Worm (Caenorhabditis elegans): ENCODE results near the gene rps-11.

rps-11 gene

DNA sequence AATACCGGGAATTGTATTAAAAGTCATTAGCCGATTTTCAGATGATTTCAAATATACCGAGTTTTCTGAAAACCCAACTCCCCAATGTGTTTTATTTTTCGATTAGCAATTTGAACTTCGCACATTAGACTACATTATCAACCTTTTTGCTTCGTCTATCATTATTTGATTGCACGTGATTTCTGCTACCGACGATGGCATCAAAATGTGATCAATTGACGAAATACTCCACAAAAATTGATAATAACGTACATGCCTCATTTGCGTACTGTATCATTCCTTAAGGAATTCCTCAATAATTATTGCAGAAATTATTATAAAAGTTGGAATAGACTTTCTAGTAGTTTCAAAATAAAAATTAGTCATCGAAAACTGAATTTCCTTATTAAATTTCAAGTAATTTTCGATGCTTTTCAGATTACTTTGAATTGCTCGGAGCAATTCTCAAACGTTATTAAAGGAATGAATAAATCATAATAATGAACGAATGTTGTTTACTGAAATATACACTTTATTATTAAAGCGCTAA lies 21.4 kb downstream of the rps-11 start:
- TF ChIP-seq F22D6.2 (tag; optimal IDR thresholded peaks at IDR 0.05) (no peak), nhr-80 (tag; optimal IDR thresholded peaks at IDR 0.05) (peak; percentile 66), cebp-1 (GFP tag; IDR thresholded peaks at IDR 0.05) (no peak), cebp-1 (tag; optimal IDR thresholded peaks at IDR 0.05) (peak; percentile 14)

DNA sequence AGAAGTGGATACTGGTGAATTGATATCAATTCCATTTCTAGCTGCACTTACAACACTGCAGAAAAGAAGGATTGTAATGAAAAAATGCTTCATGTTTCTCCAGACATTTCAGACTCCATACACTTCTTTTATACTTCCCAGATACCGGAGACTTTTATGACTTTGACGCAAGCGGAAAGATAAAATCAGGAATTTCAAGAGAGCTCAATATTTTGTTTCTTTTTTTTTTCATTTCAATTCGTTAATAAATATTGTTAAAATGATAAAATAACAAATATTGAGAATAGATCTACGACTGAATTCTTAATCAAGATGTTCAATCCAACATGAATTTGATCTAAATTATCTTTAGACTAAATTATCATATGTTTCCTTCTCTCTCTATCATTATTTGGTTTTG lies 23.0 kb downstream of the rps-11 start, which contains the start of gene lys-5:
Gene lys-5 (minus strand): TSS at position 101 of the 400 bp plus-strand sequence.
- TF ChIP-seq hrde-1 (tag; optimal IDR thresholded peaks at IDR 0.05; ENCODE audit: borderline replicate concordance) (no peak), nfya-1 (tag; optimal IDR thresholded peaks at IDR 0.05; ENCODE audit: borderline replicate concordance, insufficient read depth) (no peak), F22D6.2 (tag; optimal IDR thresholded peaks at IDR 0.05) (no peak), madf-3 (GFP tag; IDR thresholded peaks at IDR 0.05) (no peak), F57C9.4 (tag; optimal IDR thresholded peaks at IDR 0.05) (no peak), ztf-22 (GFP tag; optimal IDR thresholded peaks at IDR 0.05) (no peak), akir-1 (GFP tag; optimal IDR thresholded peaks at IDR 0.05) (no peak), F37B4.10 (GFP tag; IDR thresholded peaks at IDR 0.05) (no peak), nhr-27 (tag; optimal IDR thresholded peaks at IDR 0.05) (no peak), ztf-26 (tag; optimal IDR thresholded peaks at IDR 0.05) (no peak), ama-1 (optimal IDR thresholded peaks at IDR 0.05) (no peak), ama-1 (GFP tag; optimal IDR thresholded peaks at IDR 0.05) (no peak), B0261.1 (tag; optimal IDR thresholded peaks at IDR 0.05) (no peak), lsy-27 (tag; optimal IDR thresholded peaks at IDR 0.05; ENCODE audit: borderline replicate concordance, insufficient read depth) (no peak)

DNA sequence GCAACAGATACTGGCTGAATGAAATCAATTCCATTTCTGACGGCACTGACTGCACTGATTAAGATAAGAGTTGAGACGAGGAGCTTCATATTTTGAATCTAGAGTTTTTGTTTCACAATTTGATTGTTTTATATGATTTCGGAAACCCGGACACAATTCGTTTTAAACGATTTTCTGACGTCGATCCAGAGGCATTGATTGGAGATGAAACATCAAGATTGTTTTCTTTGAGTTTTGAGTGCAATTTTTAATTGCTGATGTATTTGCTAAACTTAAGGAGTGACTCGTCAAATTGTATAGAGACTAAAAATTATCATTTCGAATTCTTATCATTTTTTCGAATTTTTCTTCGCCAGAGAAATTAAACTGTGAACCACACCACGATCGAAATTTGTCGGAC lies 25.4 kb downstream of the rps-11 start, which contains the start of gene lys-6:
Gene lys-6 (minus strand): TSS at position 101 of the 400 bp plus-strand sequence.
- TF ChIP-seq ceh-58 (GFP tag; IDR thresholded peaks at IDR 0.05) (no peak), bed-2 (GFP tag; IDR thresholded peaks at IDR 0.05) (no peak), him-1 (tag; optimal IDR thresholded peaks at IDR 0.05) (no peak), pha-4 (tag; optimal IDR thresholded peaks at IDR 0.05) (no peak), Y53G8AR.9 (GFP tag; conservative IDR thresholded peaks at IDR 0.05) (no peak), mcd-1 (GFP tag; IDR thresholded peaks at IDR 0.05) (no peak), cebp-1 (GFP tag; IDR thresholded peaks at IDR 0.05) (no peak), cebp-1 (tag; optimal IDR thresholded peaks at IDR 0.05) (no peak), ceh-79 (tag; optimal IDR thresholded peaks at IDR 0.05) (no peak), Y53F4B.3 (GFP tag; IDR thresholded peaks at IDR 0.05) (no peak), F10E7.11 (tag; optimal IDR thresholded peaks at IDR 0.05) (no peak), lin-54 (GFP tag; optimal IDR thresholded peaks at IDR 0.05) (no peak), rpc-1 (optimal IDR thresholded peaks at IDR 0.05) (no peak), rpc-1 (tag; optimal IDR thresholded peaks at IDR 0.05) (no peak), F52B5.7 (tag; optimal IDR thresholded peaks at IDR 0.05) (no peak), nhr-179 (tag; optimal IDR thresholded peaks at IDR 0.05) (no peak), cebp-2 (GFP tag; IDR thresholded peaks at IDR 0.05) (no peak), hrde-1 (tag; optimal IDR thresholded peaks at IDR 0.05; ENCODE audit: borderline replicate concordance) (no peak), madf-10 (tag; optimal IDR thresholded peaks at IDR 0.05) (no peak), let-607 (tag; optimal IDR thresholded peaks at IDR 0.05) (no peak), fkh-3 (tag; optimal IDR thresholded peaks at IDR 0.05) (no peak), ztf-18 (tag; optimal IDR thresholded peaks at IDR 0.05) (no peak)

DNA sequence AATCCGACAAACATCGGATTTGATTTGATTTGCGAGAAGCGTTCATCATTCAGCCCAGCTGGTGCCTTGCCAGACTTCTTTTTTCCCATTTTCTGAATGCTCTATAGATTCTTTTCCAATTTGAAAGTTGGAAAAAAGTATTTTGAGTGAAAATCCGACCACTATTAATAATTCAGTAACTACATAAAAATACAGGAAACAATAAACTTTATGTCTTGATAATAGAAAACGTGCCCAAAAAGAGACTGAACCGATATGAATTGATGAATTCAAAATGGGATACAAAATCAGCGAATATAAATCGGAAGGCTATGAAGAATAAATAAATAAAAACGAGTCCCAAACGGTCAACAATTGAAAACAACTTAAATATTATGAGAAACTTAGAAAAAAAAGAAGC lies 29.3 kb downstream of the rps-11 start, which contains the start of gene F58B3.4:
Gene F58B3.4 (minus strand): TSS at position 101 of the 400 bp plus-strand sequence.
- TF ChIP-seq ekl-4 (GFP tag; IDR thresholded peaks at IDR 0.05) (no peak), madf-6 (GFP tag; IDR thresholded peaks at IDR 0.05) (peak; percentile 50)

Data from whole organism, young adult.